Worm (Caenorhabditis elegans) whole organism, L2 larva: Measurements from ENCODE around the gene otub-4.
"Not testable (repeated sequence)": the region's sequence is repeated elsewhere in the genome, so short reads cannot be mapped to it uniquely, and the experiment has no call there.

Experiments
- R02D3.7 ChIP-seq: fragments of 150-350 bp; optimal IDR thresholded peaks from 2 replicates; lab custom pipeline; 2014; ENCODE audit warnings: missing biosample characterization, missing genetic modification characterization
- fos-1 ChIP-seq: fragments of 150-350 bp; optimal IDR thresholded peaks from 2 replicates; lab custom pipeline; 2014; ENCODE audit warnings: missing biosample characterization, missing genetic modification characterization
- nhr-77 ChIP-seq: fragments of 150-350 bp; optimal IDR thresholded peaks from 2 replicates; lab custom pipeline; 2014; ENCODE audit warnings: missing biosample characterization, missing genetic modification characterization
- peb-1 ChIP-seq: fragments of 150-350 bp; optimal IDR thresholded peaks from 2 replicates; lab custom pipeline; 2014; ENCODE audit warnings: missing biosample characterization, missing genetic modification characterization
- skn-1 ChIP-seq: sonication (generic microtip); optimal IDR thresholded peaks from 2 replicates; lab custom pipeline; 2017; ENCODE audit warnings: missing biosample characterization, missing genetic modification characterization
- unc-39 ChIP-seq: fragments of 150-350 bp; optimal IDR thresholded peaks from 2 replicates; lab custom pipeline; 2014; ENCODE audit warnings: missing biosample characterization, missing genetic modification characterization

DNA sequence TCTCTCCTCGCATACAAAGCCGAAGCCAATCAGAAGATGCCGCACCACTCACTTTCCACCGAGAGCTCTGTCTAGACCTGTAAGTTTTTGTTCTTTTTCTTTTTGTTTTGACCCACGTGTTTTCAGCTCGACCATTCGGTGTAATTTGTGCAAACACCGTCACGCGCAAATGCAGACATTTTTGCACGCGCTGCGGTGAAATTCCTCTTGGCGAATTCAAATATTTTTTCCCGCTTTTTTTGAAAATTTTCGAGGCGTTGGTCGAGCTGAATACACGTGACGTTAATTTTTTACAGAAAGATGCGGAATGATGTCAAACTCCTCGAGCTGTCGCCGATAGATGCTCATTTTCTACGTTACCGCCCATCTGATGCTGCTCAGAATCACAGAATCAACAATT is 16.1 kb upstream of the otub-4 start, which contains the start of gene C04C3.4:
- not testable (repeated sequence) for TF ChIP-seq R02D3.7, skn-1, fos-1, peb-1, unc-39, nhr-77 (tag; lab: Kevin White, UChicago)
